Worm (Caenorhabditis elegans): Measurements from ENCODE around the gene K08F4.3.

Gene K08F4.3

ce11 chrIV:10161706-10162105 lies 32.6 kb downstream of the K08F4.3 start, which contains the start of gene pps-1:
Gene pps-1 (plus strand): TSS chrIV:10162006.
- TF ChIP-seq madf-3 (GFP tag; IDR thresholded peaks at IDR 0.05) (no peak), ZK185.1 (tag; optimal IDR thresholded peaks at IDR 0.05; ENCODE audit: poor library complexity, severe bottlenecking) (no peak), Y56A3A.18 (GFP tag; IDR thresholded peaks at IDR 0.05) (no peak), K11D2.4 (GFP tag; IDR thresholded peaks at IDR 0.05) (no peak), egl-44 (GFP tag; IDR thresholded peaks at IDR 0.05) (no peak), aptf-3 (GFP tag; IDR thresholded peaks at IDR 0.05) (no peak), hrde-1 (tag; optimal IDR thresholded peaks at IDR 0.05; ENCODE audit: borderline replicate concordance) (no peak), attf-6 (GFP tag; IDR thresholded peaks at IDR 0.05) (no peak), ztf-26 (tag; optimal IDR thresholded peaks at IDR 0.05) (no peak), Y53G8AR.9 (GFP tag; conservative IDR thresholded peaks at IDR 0.05) (no peak), lin-26 (GFP tag; IDR thresholded peaks at IDR 0.05) (no peak), attf-5 (GFP tag; optimal IDR thresholded peaks at IDR 0.05) (no peak)

- peak; percentile 27; the same call in 1 of the 2 replicates for TF ChIP-seq madf-6 (GFP tag; IDR thresholded peaks at IDR 0.05)
- TF ChIP-seq snpc-4 (GFP tag; optimal IDR thresholded peaks at IDR 0.05), result no peak
- peak in 1 of 4 experiments; percentile 0 for TF ChIP-seq snpc-4 (tag; optimal IDR thresholded peaks at IDR 0.05)
- TF ChIP-seq nfya-2 (GFP tag; IDR thresholded peaks at IDR 0.05), result no peak
- TF ChIP-seq him-1 (tag; optimal IDR thresholded peaks at IDR 0.05), result peak; percentile 93
- TF ChIP-seq hmg-1.2 (GFP tag; IDR thresholded peaks at IDR 0.05), result peak; percentile 6; the same call in 1 of the 2 replicates
- no peak for TF ChIP-seq Y53G8AR.9 (GFP tag; conservative IDR thresholded peaks at IDR 0.05)
Observed at ce11 chrIV:10164086-10164485, 35.0 kb downstream of the K08F4.3 start.

- no peak for TF ChIP-seq ztf-6 (GFP tag; IDR thresholded peaks at IDR 0.05)
- no peak for TF ChIP-seq ceh-79 (tag; optimal IDR thresholded peaks at IDR 0.05)
- TF ChIP-seq ztf-25 (GFP tag; IDR thresholded peaks at IDR 0.05), result no peak
- no peak for TF ChIP-seq madf-6 (GFP tag; IDR thresholded peaks at IDR 0.05)
- TF ChIP-seq fkh-3 (tag; optimal IDR thresholded peaks at IDR 0.05), result no peak
- no peak for TF ChIP-seq attf-6 (GFP tag; IDR thresholded peaks at IDR 0.05)
- no peak for TF ChIP-seq cebp-1 (GFP tag; IDR thresholded peaks at IDR 0.05)
- TF ChIP-seq cebp-1 (tag; optimal IDR thresholded peaks at IDR 0.05), result peak; percentile 52
Observed at ce11 chrIV:10170808-10171207, 41.8 kb downstream of the K08F4.3 start.

ce11 chrIV:10174328-10174727 lies 45.3 kb downstream of the K08F4.3 start, which contains the start of gene pxf-1:
Gene pxf-1 (minus strand): TSS chrIV:10174341.
- TF ChIP-seq mxl-1 (tag; optimal IDR thresholded peaks at IDR 0.05) (no peak), ceh-91 (GFP tag; IDR thresholded peaks at IDR 0.05) (no peak), ceh-58 (GFP tag; IDR thresholded peaks at IDR 0.05) (no peak), tlf-1 (GFP tag; optimal IDR thresholded peaks at IDR 0.05) (no peak), lin-54 (GFP tag; optimal IDR thresholded peaks at IDR 0.05) (no peak)

- TF ChIP-seq rcor-1 (GFP tag; IDR thresholded peaks at IDR 0.05) (no peak), zim-3 (tag; optimal IDR thresholded peaks at IDR 0.05) (no peak), Y95B8A.8 (GFP tag; IDR thresholded peaks at IDR 0.05) (no peak), athp-1 (tag; optimal IDR thresholded peaks at IDR 0.05) (no peak), dox-1 (GFP tag; IDR thresholded peaks at IDR 0.05) (0 out of 2 replicates have a peak, but pooled peaks have one; percentile 15), nhr-120 (GFP tag; IDR thresholded peaks at IDR 0.05) (no peak), F33H1.4 (GFP tag; IDR thresholded peaks at IDR 0.05) (0 out of 2 replicates have a peak, but pooled peaks have one; percentile 5), repo-1 (tag; optimal IDR thresholded peaks at IDR 0.05) (no peak), F37B4.10 (GFP tag; IDR thresholded peaks at IDR 0.05) (0 out of 2 replicates have a peak, but pooled peaks have one; percentile 20), unc-62 (GFP tag; optimal IDR thresholded peaks at IDR 0.05) (no peak), F10E7.11 (tag; optimal IDR thresholded peaks at IDR 0.05) (no peak), lsl-1 (GFP tag; optimal IDR thresholded peaks at IDR 0.05) (no peak), bed-2 (GFP tag; IDR thresholded peaks at IDR 0.05) (no peak), attf-5 (GFP tag; optimal IDR thresholded peaks at IDR 0.05) (peak; percentile 42), ets-4 (GFP tag; optimal IDR thresholded peaks at IDR 0.05) (no peak)
Observed at ce11 chrIV:10174932-10175732, 46.1 kb downstream of the K08F4.3 start.
